Worm (Caenorhabditis elegans) whole organism, L4 larva: Measurements from ENCODE around the gene cyp-34A6.

ENCODE experiments used
- D1046.2 ChIP-seq: fragments of 200-800 bp; sonication (Bioruptor generic); IDR thresholded peaks from 2 replicates; pipeline ENCODE4 v1.3.6; 2022; ENCODE audit warnings: missing genetic modification characterization, missing compliant biosample characterization
- F26F4.8 ChIP-seq: fragments of 200-800 bp; sonication (Bioruptor generic); conservative IDR thresholded peaks from 2 replicates; pipeline ENCODE4 v1.3.6; 2022; ENCODE audit warnings: missing genetic modification characterization, missing compliant biosample characterization
- F44E2.7 ChIP-seq: fragments of 200-800 bp; sonication (Bioruptor generic); IDR thresholded peaks from 2 replicates; pipeline ENCODE4 v2.1.2; 2022; ENCODE audit warnings: missing genetic modification characterization, missing compliant biosample characterization
- F49E8.2 ChIP-seq: sonication (generic microtip); optimal IDR thresholded peaks from 2 replicates; lab custom pipeline; 2016; ENCODE audit warnings: missing compliant biosample characterization, mild to moderate bottlenecking, missing genetic modification characterization, borderline replicate concordance
- R02D3.7 ChIP-seq: fragments of 150-350 bp; sonication (generic microtip); optimal IDR thresholded peaks from 3 replicates; lab custom pipeline; 2014; ENCODE audit warnings: missing biosample characterization, missing genetic modification characterization
- T20F7.1 ChIP-seq: fragments of 200-800 bp; sonication (Bioruptor generic); optimal IDR thresholded peaks from 2 replicates; lab custom pipeline; 2018; ENCODE audit warnings: mild to moderate bottlenecking, missing genetic modification characterization, missing compliant biosample characterization
- Y105C5A.15 ChIP-seq: fragments of 200-800 bp; sonication (Bioruptor generic); IDR thresholded peaks from 2 replicates; pipeline ENCODE4 v1.3.6; 2022; ENCODE audit warnings: missing genetic modification characterization, missing compliant biosample characterization
- aly-2 ChIP-seq: sonication (generic microtip); optimal IDR thresholded peaks from 2 replicates; lab custom pipeline; 2018; ENCODE audit warnings: missing biosample characterization, missing genetic modification characterization
- arid-1 ChIP-seq: fragments of 200-800 bp; sonication (Bioruptor generic); conservative IDR thresholded peaks from 2 replicates; pipeline ENCODE4 v1.3.6; 2022; ENCODE audit warnings: missing genetic modification reagents, missing genetic modification characterization, missing compliant biosample characterization
- ceh-32 ChIP-seq: sonication (generic microtip); optimal IDR thresholded peaks from 2 replicates; lab custom pipeline; 2016; ENCODE audit warnings: mild to moderate bottlenecking, missing genetic modification characterization, missing compliant biosample characterization; ENCODE audit not compliant: poor library complexity
- daf-12 ChIP-seq: fragments of 150-350 bp; optimal IDR thresholded peaks from 2 replicates; lab custom pipeline; 2014; ENCODE audit warnings: missing biosample characterization, missing genetic modification reagents, missing genetic modification characterization
- daf-16 ChIP-seq, 3 experiments: sonication (generic microtip); optimal IDR thresholded peaks; 2 replicates each; lab custom pipeline; 2016 to 2017; ENCODE audit warnings: missing genetic modification characterization in 3 of 3, missing genetic modification reagents in 3 of 3, mild to moderate bottlenecking in 2 of 3, missing compliant biosample characterization in 2 of 3, missing biosample characterization in 1 of 3, moderate library complexity in 1 of 3
- daf-19 ChIP-seq: fragments of 200-800 bp; sonication (Bioruptor generic); conservative IDR thresholded peaks from 2 replicates; pipeline ENCODE4 v1.3.6; 2022; ENCODE audit warnings: missing genetic modification characterization, missing compliant biosample characterization
- daf-8 ChIP-seq: fragments of 200-800 bp; sonication (Bioruptor generic); IDR thresholded peaks from 2 replicates; pipeline ENCODE4 v1.3.6; 2022; ENCODE audit warnings: missing genetic modification characterization, missing compliant biosample characterization
- dmd-6 ChIP-seq: fragments of 200-800 bp; sonication (Bioruptor generic); IDR thresholded peaks from 2 replicates; pipeline ENCODE4 v1.3.6; 2022; ENCODE audit warnings: missing genetic modification reagents, missing genetic modification characterization, missing compliant biosample characterization
- dmd-9 ChIP-seq: fragments of 200-800 bp; sonication (Bioruptor generic); IDR thresholded peaks from 2 replicates; pipeline ENCODE4 v1.3.6; 2022; ENCODE audit warnings: missing genetic modification reagents, missing genetic modification characterization, missing compliant biosample characterization
- duxl-1 ChIP-seq: sonication (generic microtip); optimal IDR thresholded peaks from 2 replicates; lab custom pipeline; 2016; ENCODE audit warnings: mild to moderate bottlenecking, missing genetic modification characterization, moderate library complexity, missing compliant biosample characterization; ENCODE audit not compliant: poor library complexity
- dve-1 ChIP-seq: sonication (generic microtip); optimal IDR thresholded peaks from 2 replicates; lab custom pipeline; 2017; ENCODE audit warnings: antibody characterized with exemption, mild to moderate bottlenecking, missing genetic modification characterization, missing compliant biosample characterization; ENCODE audit not compliant: insufficient read depth
- egl-27 ChIP-seq: sonication (generic microtip); optimal IDR thresholded peaks from 3 replicates; lab custom pipeline; 2017; ENCODE audit warnings: missing biosample characterization, missing genetic modification reagents, missing genetic modification characterization
- fkh-10 ChIP-seq: fragments of 150-350 bp; optimal IDR thresholded peaks from 2 replicates; lab custom pipeline; 2014; ENCODE audit warnings: missing biosample characterization, missing genetic modification reagents, missing genetic modification characterization
- hlh-11 ChIP-seq: fragments of 200-800 bp; sonication (Bioruptor generic); optimal IDR thresholded peaks from 2 replicates; lab custom pipeline; 2018; ENCODE audit warnings: mild to moderate bottlenecking, missing genetic modification characterization, missing compliant biosample characterization
- hlh-30 ChIP-seq: sonication (generic microtip); optimal IDR thresholded peaks from 2 replicates; lab custom pipeline; 2017; ENCODE audit warnings: antibody characterized with exemption, mild to moderate bottlenecking, missing genetic modification characterization, missing compliant biosample characterization; ENCODE audit not compliant: insufficient read depth
- lin-13 ChIP-seq: fragments of 150-350 bp; optimal IDR thresholded peaks from 2 replicates; lab custom pipeline; 2014; ENCODE audit warnings: missing biosample characterization, missing genetic modification reagents, missing genetic modification characterization
- lin-15B ChIP-seq: fragments of 150-350 bp; sonication (generic microtip); optimal IDR thresholded peaks from 3 replicates; lab custom pipeline; 2014; ENCODE audit warnings: missing biosample characterization, missing genetic modification characterization
- madf-5 ChIP-seq, 2 experiments: fragments of 200-800 bp; sonication (Bioruptor generic); IDR thresholded peaks; 2 replicates each; pipeline ENCODE4 v1.3.6; 2022; ENCODE audit warnings: missing compliant biosample characterization in 2 of 2, missing genetic modification characterization in 2 of 2
- madf-9 ChIP-seq: fragments of 200-800 bp; sonication (Bioruptor generic); conservative IDR thresholded peaks from 2 replicates; pipeline ENCODE4 v1.3.6; 2022; ENCODE audit warnings: missing genetic modification reagents, missing genetic modification characterization, missing compliant biosample characterization
- mxl-3 ChIP-seq: fragments of 200-800 bp; sonication (Bioruptor generic); optimal IDR thresholded peaks from 2 replicates; lab custom pipeline; 2018; ENCODE audit warnings: mild to moderate bottlenecking, missing genetic modification characterization, missing compliant biosample characterization
- nhr-102 ChIP-seq: sonication (generic microtip); optimal IDR thresholded peaks from 2 replicates; lab custom pipeline; 2016; ENCODE audit warnings: mild to moderate bottlenecking, missing genetic modification characterization, moderate library complexity, missing compliant biosample characterization
- nhr-28 ChIP-seq: fragments of 150-350 bp; optimal IDR thresholded peaks from 2 replicates; lab custom pipeline; 2014; ENCODE audit warnings: missing biosample characterization, missing genetic modification characterization
- nhr-41 ChIP-seq: fragments of 200-800 bp; sonication (Bioruptor generic); IDR thresholded peaks from 2 replicates; pipeline ENCODE4 v1.3.6; 2022; ENCODE audit warnings: missing genetic modification reagents, missing genetic modification characterization, missing compliant biosample characterization
- nhr-42 ChIP-seq: fragments of 200-800 bp; sonication (Bioruptor generic); IDR thresholded peaks from 2 replicates; pipeline ENCODE4 v1.3.6; 2022; ENCODE audit warnings: missing genetic modification characterization, missing compliant biosample characterization
- nhr-6 ChIP-seq: fragments of 150-350 bp; optimal IDR thresholded peaks from 2 replicates; lab custom pipeline; 2014; ENCODE audit warnings: missing biosample characterization, missing genetic modification characterization
- nhr-77 ChIP-seq: fragments of 150-350 bp; optimal IDR thresholded peaks from 2 replicates; lab custom pipeline; 2014; ENCODE audit warnings: missing biosample characterization, missing genetic modification characterization
- pha-4 ChIP-seq, 2 experiments: fragments of 150-350 bp in 1 of 2; fragments of 200-800 bp in 1 of 2; sonication (Bioruptor generic) in 1 of 2; IDR thresholded peaks in 1 of 2; optimal IDR thresholded peaks in 1 of 2; 2 replicates each; pipeline versions ENCODE4 v1.3.6 to Lab custom; 2014 to 2022; ENCODE audit warnings: missing genetic modification characterization in 2 of 2, missing genetic modification reagents in 2 of 2, missing biosample characterization in 1 of 2, missing compliant biosample characterization in 1 of 2
- pqm-1 ChIP-seq: sonication (generic microtip); optimal IDR thresholded peaks from 2 replicates; lab custom pipeline; 2017; ENCODE audit warnings: missing biosample characterization, missing genetic modification characterization
- saeg-2 ChIP-seq: fragments of 200-800 bp; sonication (Bioruptor generic); IDR thresholded peaks from 2 replicates; pipeline ENCODE4 v1.3.6; 2022; ENCODE audit warnings: missing genetic modification reagents, missing genetic modification characterization, missing compliant biosample characterization
- set-16 ChIP-seq: fragments of 200-800 bp; sonication (Bioruptor generic); IDR thresholded peaks from 2 replicates; pipeline ENCODE4 v1.3.6; 2022; ENCODE audit warnings: missing genetic modification reagents, missing genetic modification characterization, missing compliant biosample characterization
- tra-1 ChIP-seq: fragments of 200-800 bp; sonication (Bioruptor generic); IDR thresholded peaks from 2 replicates; pipeline ENCODE4 v1.3.6; 2022; ENCODE audit warnings: missing genetic modification reagents, missing genetic modification characterization, missing compliant biosample characterization
- unc-130 ChIP-seq: sonication (generic microtip); optimal IDR thresholded peaks from 2 replicates; lab custom pipeline; 2016; ENCODE audit warnings: missing genetic modification reagents, missing genetic modification characterization, missing compliant biosample characterization
- unc-39 ChIP-seq: sonication (generic microtip); optimal IDR thresholded peaks from 2 replicates; lab custom pipeline; 2017; ENCODE audit warnings: missing biosample characterization, missing genetic modification characterization
- unc-62 ChIP-seq, 3 experiments: fragments of 150-350 bp in 1 of 3; sonication (generic microtip); optimal IDR thresholded peaks in 2 of 3; peaks in 1 of 3; 1 replicate in 1 of 3; 2 replicates in 2 of 3; lab custom pipeline; 2014 to 2017; ENCODE audit warnings: missing biosample characterization in 3 of 3, missing genetic modification characterization in 3 of 3, missing genetic modification reagents in 3 of 3, missing genotype in 1 of 3
- zfp-2 ChIP-seq: sonication (generic microtip); optimal IDR thresholded peaks from 2 replicates; lab custom pipeline; 2016; ENCODE audit warnings: mild to moderate bottlenecking, missing genetic modification characterization, missing compliant biosample characterization
- zfp-3 ChIP-seq: fragments of 200-800 bp; sonication (Bioruptor generic); conservative IDR thresholded peaks from 2 replicates; pipeline ENCODE4 v1.3.6; 2022; ENCODE audit warnings: missing genetic modification reagents, missing genetic modification characterization, missing compliant biosample characterization

cyp-34A6 gene

ce11 chrV:3972846-3973245 lies 11.7 kb upstream of the cyp-34A6 start, which contains the start of gene cyp-34A10:
Gene cyp-34A10 (minus strand): TSS chrV:3972991.
- TF ChIP-seq tra-1 (GFP tag; lab: Robert Waterston, UW) (no peak), pha-4 (GFP tag; IDR thresholded peaks at IDR 0.05; lab: Robert Waterston, UW) (no peak), pha-4 (tag; optimal IDR thresholded peaks at IDR 0.05; lab: Kevin White, UChicago) (no peak), unc-39 (tag; lab: Kevin White, UChicago) (no peak), fkh-10 (no peak), set-16 (GFP tag; lab: Robert Waterston, UW) (no peak), unc-130 (no peak), pqm-1 (tag; lab: Kevin White, UChicago) (no peak), nhr-102 (tag; lab: Kevin White, UChicago) (no peak), nhr-28 (tag; lab: Kevin White, UChicago) (peak; percentile 73), unc-62 (GFP tag; optimal IDR thresholded peaks at IDR 0.05 in 1 of 2; lab: Kevin White, UChicago) (peak in 1 of 2 experiments; percentile 43), unc-62 (tag; optimal IDR thresholded peaks at IDR 0.05; lab: Kevin White, UChicago) (no peak), nhr-41 (GFP tag; lab: Robert Waterston, UW) (no peak), nhr-6 (tag; lab: Kevin White, UChicago) (no peak), duxl-1 (tag; lab: Kevin White, UChicago) (no peak), daf-8 (no peak), ceh-32 (no peak), T20F7.1 (GFP tag; lab: Kevin White, UChicago) (no peak), lin-13 (GFP tag; lab: Kevin White, UChicago) (no peak), F44E2.7 (GFP tag; lab: Robert Waterston, UW) (no peak), nhr-77 (peak; percentile 73), F26F4.8 (GFP tag; lab: Robert Waterston, UW) (no peak), D1046.2 (GFP tag; lab: Robert Waterston, UW) (no peak), daf-16 (GFP tag; optimal IDR thresholded peaks at IDR 0.05; lab: Kevin White, UChicago) (no peak), daf-16 (tag; optimal IDR thresholded peaks at IDR 0.05; lab: Kevin White, UChicago) (peak; percentile 13)

ce11 chrV:3970410-3970809 lies 9.3 kb upstream of the cyp-34A6 start, which contains the start of gene cyp-34A9:
Gene cyp-34A9 (minus strand): TSS chrV:3970540.
- TF ChIP-seq daf-8 (no peak), hlh-11 (tag; lab: Kevin White, UChicago) (peak; percentile 56), aly-2 (no peak), hlh-30 (tag; lab: Kevin White, UChicago) (peak; percentile 27), nhr-42 (0 out of 2 replicates have a peak, but pooled peaks have one; percentile 21), dve-1 (tag; lab: Kevin White, UChicago) (peak; percentile 75), nhr-28 (tag; lab: Kevin White, UChicago) (peak; percentile 99), F49E8.2 (tag; lab: Kevin White, UChicago) (no peak), daf-16 (GFP tag; optimal IDR thresholded peaks at IDR 0.05; lab: Kevin White, UChicago) (no peak), daf-16 (tag; optimal IDR thresholded peaks at IDR 0.05; lab: Kevin White, UChicago) (peak; percentile 88), dmd-6 (GFP tag; lab: Robert Waterston, UW) (peak; percentile 84), nhr-77 (peak; percentile 99), nhr-102 (tag; lab: Kevin White, UChicago) (peak; percentile 53), F44E2.7 (GFP tag; lab: Robert Waterston, UW) (no peak), pqm-1 (tag; lab: Kevin White, UChicago) (peak; percentile 64)

ce11 chrV:3969664-3970063 lies 8.5 kb upstream of the cyp-34A6 start:
- TF ChIP-seq egl-27 (tag; lab: Kevin White, UChicago) (no peak), lin-13 (GFP tag; lab: Kevin White, UChicago) (no peak), fkh-10 (no peak), lin-15B (no peak), F44E2.7 (GFP tag; lab: Robert Waterston, UW) (no peak), nhr-77 (peak; percentile 67), dmd-9 (GFP tag; lab: Robert Waterston, UW) (no peak), pqm-1 (tag; lab: Kevin White, UChicago) (no peak), dmd-6 (GFP tag; lab: Robert Waterston, UW) (peak; percentile 61), zfp-3 (GFP tag; lab: Robert Waterston, UW) (no peak), mxl-3 (no peak), zfp-2 (no peak), R02D3.7 (no peak), daf-19 (GFP tag; lab: Robert Waterston, UW) (no peak), arid-1 (GFP tag; lab: Robert Waterston, UW) (no peak), pha-4 (GFP tag; IDR thresholded peaks at IDR 0.05; lab: Robert Waterston, UW) (no peak), pha-4 (tag; optimal IDR thresholded peaks at IDR 0.05; lab: Kevin White, UChicago) (no peak), hlh-11 (tag; lab: Kevin White, UChicago) (peak; percentile 23), daf-16 (GFP tag; optimal IDR thresholded peaks at IDR 0.05; lab: Kevin White, UChicago) (no peak), daf-16 (tag; optimal IDR thresholded peaks at IDR 0.05; lab: Kevin White, UChicago) (peak; percentile 97), madf-9 (no peak), set-16 (GFP tag; lab: Robert Waterston, UW) (no peak), daf-12 (tag; lab: Kevin White, UChicago) (no peak), saeg-2 (no peak), Y105C5A.15 (GFP tag; lab: Robert Waterston, UW) (no peak), madf-5 (GFP tag; IDR thresholded peaks at IDR 0.05; lab: Robert Waterston, UW) (no peak)
